Fruit fly (Drosophila melanogaster) whole organism, embryonic: ENCODE data around the gene Yip1d1.

Experiments used
- CG12071 ChIP-seq: fragments of 200-800 bp; sonication (Bioruptor generic); optimal IDR thresholded peaks from 3 replicates; lab custom pipeline; 2018; ENCODE audit warnings: missing biosample characterization, mild to moderate bottlenecking, missing genetic modification characterization
- CG1233 ChIP-seq: fragments of 200-800 bp; sonication (Bioruptor generic); optimal IDR thresholded peaks from 4 replicates; lab custom pipeline; 2018; ENCODE audit warnings: missing biosample characterization, mild to moderate bottlenecking, missing genetic modification characterization
- CG13123 ChIP-seq: fragments of 200-800 bp; sonication (Bioruptor generic); optimal IDR thresholded peaks from 2 replicates; lab custom pipeline; 2016; ENCODE audit warnings: missing biosample characterization, missing genetic modification characterization
- CG13424 ChIP-seq: fragments of 200-800 bp; sonication (Bioruptor generic); optimal IDR thresholded peaks from 2 replicates; lab custom pipeline; 2019; ENCODE audit warnings: missing biosample characterization, mild to moderate bottlenecking, missing genetic modification characterization, moderate library complexity
- CG14860 ChIP-seq: fragments of 200-800 bp; sonication (Bioruptor generic); IDR thresholded peaks from 3 replicates; pipeline ENCODE4 v1.3.6; 2022; ENCODE audit warnings: missing biosample characterization, missing genetic modification characterization; ENCODE audit not compliant: partially characterized antibody
- CG16779 ChIP-seq: fragments of 200-800 bp; sonication (Bioruptor generic); IDR thresholded peaks from 2 replicates; pipeline ENCODE4 v1.3.6; 2022; ENCODE audit warnings: missing biosample characterization, missing genetic modification characterization
- CG17361 ChIP-seq: fragments of 200-800 bp; sonication (Bioruptor generic); IDR thresholded peaks from 3 replicates; pipeline ENCODE4 v1.3.6; 2022; ENCODE audit warnings: missing biosample characterization, missing genetic modification characterization
- CG17612 ChIP-seq: fragments of 200-800 bp; sonication (Bioruptor generic); IDR thresholded peaks from 2 replicates; pipeline ENCODE4 v1.3.6; 2022; ENCODE audit warnings: missing biosample characterization, missing genetic modification characterization
- CG17802 ChIP-seq: fragments of 200-800 bp; sonication (Bioruptor generic); optimal IDR thresholded peaks from 2 replicates; lab custom pipeline; 2018; ENCODE audit warnings: missing biosample characterization, mild to moderate bottlenecking, missing genetic modification characterization, moderate library complexity
- CG18619 ChIP-seq: fragments of 200-800 bp; sonication (Bioruptor generic); optimal IDR thresholded peaks from 3 replicates; lab custom pipeline; 2017; ENCODE audit warnings: missing biosample characterization, mild to moderate bottlenecking, missing genetic modification characterization
- CG2120 ChIP-seq: fragments of 200-800 bp; sonication (Bioruptor generic); optimal IDR thresholded peaks from 3 replicates; lab custom pipeline; 2016; ENCODE audit warnings: missing biosample characterization, missing genetic modification characterization
- CG2199 ChIP-seq: fragments of 200-800 bp; sonication (Bioruptor generic); IDR thresholded peaks from 3 replicates; pipeline ENCODE4 v1.3.6; 2022; ENCODE audit warnings: missing biosample characterization, missing genetic modification characterization
- CG30403 ChIP-seq: fragments of 200-800 bp; sonication (Bioruptor generic); optimal IDR thresholded peaks from 3 replicates; lab custom pipeline; 2016; ENCODE audit warnings: missing biosample characterization, missing genetic modification characterization
- CG3065 ChIP-seq: fragments of 200-800 bp; sonication (Bioruptor generic); optimal IDR thresholded peaks from 2 replicates; lab custom pipeline; 2016; ENCODE audit warnings: missing biosample characterization, missing genetic modification characterization
- CG4360 ChIP-seq: fragments of 200-800 bp; sonication (Bioruptor generic); IDR thresholded peaks from 2 replicates; pipeline ENCODE4 v1.3.6; 2022; ENCODE audit warnings: missing biosample characterization, missing genetic modification characterization
- CG6272 ChIP-seq: fragments of 200-800 bp; sonication (Bioruptor generic); IDR thresholded peaks from 2 replicates; pipeline ENCODE4 v1.3.6; 2022; ENCODE audit warnings: missing biosample characterization, missing genetic modification characterization
- CG8281 ChIP-seq: fragments of 200-800 bp; sonication (Bioruptor generic); optimal IDR thresholded peaks from 2 replicates; lab custom pipeline; 2018; ENCODE audit warnings: missing biosample characterization, mild to moderate bottlenecking, missing genetic modification characterization, moderate library complexity
- CG8290 ChIP-seq, 3 experiments: fragments of 200-800 bp; sonication (Bioruptor generic); optimal IDR thresholded peaks; 2 replicates each; lab custom pipeline; 2016 to 2019; ENCODE audit warnings: missing biosample characterization in 3 of 3, missing genetic modification characterization in 3 of 3, mild to moderate bottlenecking in 2 of 3, moderate library complexity in 1 of 3
- CG8765 ChIP-seq: fragments of 200-800 bp; sonication (Bioruptor generic); IDR thresholded peaks from 2 replicates; pipeline ENCODE4 v1.3.6; 2022; ENCODE audit warnings: missing biosample characterization, missing genetic modification characterization
- CkIIα-i1 ChIP-seq: fragments of 200-800 bp; sonication (Bioruptor generic); IDR thresholded peaks from 2 replicates; pipeline ENCODE4 v1.3.6; 2022; ENCODE audit warnings: missing biosample characterization, missing genetic modification characterization
- Doc2 ChIP-seq: fragments of 200-800 bp; sonication (Bioruptor generic); IDR thresholded peaks from 2 replicates; pipeline ENCODE4 v1.3.6; 2022; ENCODE audit warnings: missing biosample characterization, missing genetic modification characterization
- Fer1 ChIP-seq: fragments of 200-800 bp; sonication (Bioruptor generic); optimal IDR thresholded peaks from 2 replicates; lab custom pipeline; 2017; ENCODE audit warnings: missing biosample characterization, mild to moderate bottlenecking, missing genetic modification characterization
- Hand ChIP-seq: fragments of 200-800 bp; sonication (Bioruptor generic); optimal IDR thresholded peaks from 2 replicates; lab custom pipeline; 2017; ENCODE audit warnings: mild to moderate bottlenecking, missing biosample characterization, missing genetic modification reagents, missing genetic modification characterization
- Kr ChIP-seq: fragments of 200-800 bp; sonication (Bioruptor generic); optimal IDR thresholded peaks from 2 replicates; lab custom pipeline; 2017; ENCODE audit warnings: missing biosample characterization, mild to moderate bottlenecking, missing genetic modification characterization
- Mes4 ChIP-seq: fragments of 200-800 bp; sonication (Bioruptor generic); optimal IDR thresholded peaks from 2 replicates; lab custom pipeline; 2016; ENCODE audit warnings: missing biosample characterization, missing genetic modification characterization
- Oaz ChIP-seq: fragments of 200-800 bp; sonication (Bioruptor generic); IDR thresholded peaks from 2 replicates; pipeline ENCODE4 v1.3.6; 2022; ENCODE audit warnings: missing biosample characterization, missing genetic modification characterization
- Ravus ChIP-seq: fragments of 200-800 bp; sonication (Bioruptor generic); IDR thresholded peaks from 2 replicates; pipeline ENCODE4 v1.3.6; 2022; ENCODE audit warnings: missing biosample characterization, missing genetic modification characterization
- Ssrp ChIP-seq: fragments of 200-800 bp; sonication (Bioruptor generic); optimal IDR thresholded peaks from 2 replicates; lab custom pipeline; 2018; ENCODE audit warnings: missing biosample characterization, mild to moderate bottlenecking, missing genetic modification characterization, moderate library complexity
- bbx ChIP-seq: fragments of 200-800 bp; sonication (Bioruptor generic); IDR thresholded peaks from 2 replicates; pipeline ENCODE4 v1.3.6; 2022; ENCODE audit warnings: missing biosample characterization, missing genetic modification characterization; ENCODE audit not compliant: partially characterized antibody
- bigmax ChIP-seq: fragments of 200-800 bp; sonication (Bioruptor generic); optimal IDR thresholded peaks from 2 replicates; lab custom pipeline; 2018; ENCODE audit warnings: missing biosample characterization, mild to moderate bottlenecking, missing genetic modification characterization
- br ChIP-seq: fragments of >200 bp; optimal IDR thresholded peaks from 2 replicates; lab custom pipeline; 2017
- cas ChIP-seq: fragments of 200-800 bp; sonication (Bioruptor generic); IDR thresholded peaks from 2 replicates; pipeline ENCODE4 v1.3.6; 2022; ENCODE audit warnings: missing biosample characterization, missing genetic modification characterization
- chm ChIP-seq: fragments of 200-800 bp; sonication (Bioruptor generic); IDR thresholded peaks from 2 replicates; pipeline ENCODE4 v1.3.6; 2022; ENCODE audit warnings: missing biosample characterization, missing genetic modification characterization
- chn ChIP-seq: fragments of 200-800 bp; sonication (Bioruptor generic); optimal IDR thresholded peaks from 2 replicates; lab custom pipeline; 2016; ENCODE audit warnings: missing biosample characterization, missing genetic modification characterization
- crol ChIP-seq: fragments of 200-800 bp; sonication (Bioruptor generic); IDR thresholded peaks from 2 replicates; pipeline ENCODE4 v1.3.6; 2022; ENCODE audit warnings: missing biosample characterization, missing genetic modification characterization
- eve ChIP-seq, 2 experiments: fragments of >200 bp; optimal IDR thresholded peaks; 2 replicates each; lab custom pipeline; 2017; ENCODE audit warnings: missing biosample characterization in 2 of 2, missing genetic modification characterization in 2 of 2
- fd64A ChIP-seq: fragments of 200-800 bp; sonication (Bioruptor generic); optimal IDR thresholded peaks from 3 replicates; lab custom pipeline; 2018; ENCODE audit warnings: missing biosample characterization, mild to moderate bottlenecking, missing genetic modification characterization
- gcm2 ChIP-seq: fragments of 200-800 bp; sonication (Bioruptor generic); optimal IDR thresholded peaks from 2 replicates; lab custom pipeline; 2016; ENCODE audit warnings: missing biosample characterization, missing genetic modification characterization
- gfzf ChIP-seq: fragments of 200-800 bp; sonication (Bioruptor generic); optimal IDR thresholded peaks from 2 replicates; lab custom pipeline; 2016; ENCODE audit warnings: missing biosample characterization, mild to moderate bottlenecking, missing genetic modification characterization, moderate library complexity
- grn ChIP-seq: fragments of 200-800 bp; sonication (Bioruptor generic); optimal IDR thresholded peaks from 3 replicates; lab custom pipeline; 2017; ENCODE audit warnings: missing biosample characterization, missing genetic modification characterization
- jing ChIP-seq: fragments of 200-800 bp; sonication (Bioruptor generic); optimal IDR thresholded peaks from 2 replicates; lab custom pipeline; 2018; ENCODE audit warnings: missing biosample characterization, mild to moderate bottlenecking, missing genetic modification characterization
- nau ChIP-seq: fragments of 200-800 bp; sonication (Bioruptor generic); optimal IDR thresholded peaks from 3 replicates; lab custom pipeline; 2017; ENCODE audit warnings: missing biosample characterization, mild to moderate bottlenecking, missing genetic modification characterization, missing genetic modification reagents
- psq ChIP-seq: fragments of 200-800 bp; sonication (Bioruptor generic); optimal IDR thresholded peaks from 2 replicates; lab custom pipeline; 2017; ENCODE audit warnings: missing biosample characterization, missing genetic modification characterization
- rib ChIP-seq: fragments of 200-800 bp; sonication (Bioruptor generic); IDR thresholded peaks from 2 replicates; pipeline ENCODE4 v1.3.6; 2022; ENCODE audit warnings: missing biosample characterization, missing genetic modification characterization
- sc ChIP-seq, 3 experiments: fragments of >200 bp in 2 of 3; fragments of 200-800 bp in 1 of 3; sonication (Bioruptor generic) in 1 of 3; optimal IDR thresholded peaks; 2 replicates in 2 of 3; 3 replicates in 1 of 3; lab custom pipeline; 2017; ENCODE audit warnings: mild to moderate bottlenecking in 1 of 3, missing biosample characterization in 1 of 3, missing genetic modification characterization in 1 of 3, missing genetic modification reagents in 1 of 3
- ssp ChIP-seq: fragments of 200-800 bp; sonication (Bioruptor generic); IDR thresholded peaks from 2 replicates; pipeline ENCODE4 v1.3.6; 2022; ENCODE audit warnings: missing biosample characterization, missing genetic modification characterization
- ttk ChIP-seq: fragments of 200-800 bp; sonication (Bioruptor generic); IDR thresholded peaks from 2 replicates; pipeline ENCODE4 v2.1.2; 2022; ENCODE audit warnings: missing biosample characterization, missing genetic modification characterization
- vnd ChIP-seq: fragments of 200-800 bp; sonication (Bioruptor generic); IDR thresholded peaks from 3 replicates; pipeline ENCODE4 v1.3.6; 2022; ENCODE audit warnings: missing biosample characterization, missing genetic modification characterization; ENCODE audit not compliant: partially characterized antibody
- z ChIP-seq: fragments of 200-800 bp; sonication (Bioruptor generic); IDR thresholded peaks from 3 replicates; pipeline ENCODE4 v1.3.6; 2022; ENCODE audit warnings: missing biosample characterization, missing genetic modification characterization

Gene Yip1d1

dm6 chr2L:13004059-13004870 lies 3.8 kb upstream of the Yip1d1 start, which contains the start of the genes Vha68-1 and mTor (continued):
- TF ChIP-seq Oaz (GFP tag; lab: Robert Waterston, UW) (0 out of 2 replicates have a peak, but pooled peaks have one; percentile 32), chn (GFP tag; lab: Kevin White, UChicago) (peak; percentile 86), psq (GFP tag; lab: Kevin White, UChicago) (peak; percentile 58), CG30403 (GFP tag; lab: Kevin White, UChicago) (peak; percentile 86), gcm2 (GFP tag; lab: Kevin White, UChicago) (no peak), sc (optimal IDR thresholded peaks at IDR 0.05; lab: Kevin White, UChicago) (no peak), sc (GFP tag; optimal IDR thresholded peaks at IDR 0.05; lab: Kevin White, UChicago) (peak; percentile 68), CkIIα-i1 (no peak), CG8290 (GFP tag; optimal IDR thresholded peaks at IDR 0.05; lab: Kevin White, UChicago) (no peak), CG8290 (tag; optimal IDR thresholded peaks at IDR 0.05; lab: Kevin White, UChicago) (no peak), CG12071 (no peak), bbx (GFP tag; lab: Robert Waterston, UW) (peak; percentile 75), nau (GFP tag; lab: Kevin White, UChicago) (no peak), Mes4 (GFP tag; lab: Kevin White, UChicago) (no peak), CG17361 (GFP tag; lab: Robert Waterston, UW) (no peak; the same call in 2 of the 3 replicates), eve (GFP tag; optimal IDR thresholded peaks at IDR 0.05; lab: Kevin White, UChicago) (no peak), CG6272 (GFP tag; lab: Robert Waterston, UW) (peak; percentile 80), z (no peak), Kr (no peak), CG4360 (GFP tag; lab: Robert Waterston, UW) (no peak), grn (no peak), br (no peak), CG14860 (peak; percentile 83), chm (no peak), CG18619 (GFP tag; lab: Kevin White, UChicago) (peak; percentile 77), CG17612 (GFP tag; lab: Robert Waterston, UW) (peak; percentile 68), vnd (GFP tag; lab: Robert Waterston, UW) (peak; percentile 77), CG3065 (GFP tag; lab: Kevin White, UChicago) (peak; percentile 32), CG13424 (tag; lab: Kevin White, UChicago) (peak; percentile 78), Ssrp (tag; lab: Kevin White, UChicago) (peak; percentile 80), Fer1 (no peak), Hand (no peak), gfzf (GFP tag; lab: Kevin White, UChicago) (no peak), rib (peak; percentile 61), CG1233 (GFP tag; lab: Kevin White, UChicago) (peak; percentile 70), CG8765 (GFP tag; lab: Robert Waterston, UW) (peak; percentile 63; the same call in 1 of the 2 replicates), CG8281 (tag; lab: Kevin White, UChicago) (no peak), ttk (GFP tag; lab: Robert Waterston, UW) (peak; percentile 59), Doc2 (GFP tag; lab: Robert Waterston, UW) (peak; percentile 59; the same call in 1 of the 2 replicates), cas (GFP tag; lab: Robert Waterston, UW) (peak; percentile 64; the same call in 1 of the 2 replicates), fd64A (GFP tag; lab: Kevin White, UChicago) (no peak), CG2199 (GFP tag; lab: Robert Waterston, UW) (no peak), crol (GFP tag; lab: Robert Waterston, UW) (no peak), CG17802 (peak; percentile 89), CG16779 (GFP tag; lab: Robert Waterston, UW) (no peak), CG13123 (GFP tag; lab: Kevin White, UChicago) (no peak), Ravus (GFP tag; lab: Robert Waterston, UW) (peak; percentile 5; the same call in 1 of the 2 replicates), CG2120 (peak; percentile 88), bigmax (GFP tag; lab: Kevin White, UChicago) (peak; percentile 52), ssp (GFP tag; lab: Robert Waterston, UW) (peak; percentile 99), jing (peak; percentile 39)
